Worm (Caenorhabditis elegans): ENCODE results near the gene hrg-7.

Gene hrg-7

ce11 chrV:12727104-12727637 is 14.7 kb upstream of the hrg-7 start, which contains the start of gene R11D1.13:
Gene R11D1.13 (plus strand): TSS chrV:12727154.
- no peak for TF ChIP-seq mec-3 (tag; optimal IDR thresholded peaks at IDR 0.05; ENCODE audit: borderline replicate concordance)
- no peak for TF ChIP-seq C38D4.7 (GFP tag; optimal IDR thresholded peaks at IDR 0.05)
- TF ChIP-seq unc-3 (GFP tag; conservative IDR thresholded peaks at IDR 0.05): no peak
- TF ChIP-seq unc-3 (tag; optimal IDR thresholded peaks at IDR 0.05): no peak
- no peak for TF ChIP-seq nfya-1 (tag; optimal IDR thresholded peaks at IDR 0.05)
- no peak for TF ChIP-seq hlh-15 (tag; optimal IDR thresholded peaks at IDR 0.05)
- no peak for TF ChIP-seq elt-4 (tag; optimal IDR thresholded peaks at IDR 0.05)
- TF ChIP-seq tbx-2 (tag; optimal IDR thresholded peaks at IDR 0.05): no peak
- TF ChIP-seq K09A11.1 (tag; optimal IDR thresholded peaks at IDR 0.05; ENCODE audit: insufficient read depth): no peak
- TF ChIP-seq tbx-7 (tag; optimal IDR thresholded peaks at IDR 0.05): no peak
- TF ChIP-seq lin-11 (tag; optimal IDR thresholded peaks at IDR 0.05): no peak
- no peak for TF ChIP-seq zip-5 (tag; optimal IDR thresholded peaks at IDR 0.05)
- TF ChIP-seq ceh-19 (GFP tag; optimal IDR thresholded peaks at IDR 0.05): no peak
- TF ChIP-seq pag-3 (tag; optimal IDR thresholded peaks at IDR 0.05; ENCODE audit: borderline replicate concordance): no peak
- no peak for TF ChIP-seq che-1 (tag; optimal IDR thresholded peaks at IDR 0.05)
- TF ChIP-seq ceh-24 (tag; optimal IDR thresholded peaks at IDR 0.05): no peak
- TF ChIP-seq pha-2 (tag; optimal IDR thresholded peaks at IDR 0.05): no peak
- TF ChIP-seq ahr-1 (tag; optimal IDR thresholded peaks at IDR 0.05): no peak
- no peak for TF ChIP-seq dve-1 (tag; optimal IDR thresholded peaks at IDR 0.05)
- TF ChIP-seq ceh-6 (GFP tag; optimal IDR thresholded peaks at IDR 0.05): no peak
- no peak for TF ChIP-seq ceh-34 (tag; optimal IDR thresholded peaks at IDR 0.05)

DNA sequence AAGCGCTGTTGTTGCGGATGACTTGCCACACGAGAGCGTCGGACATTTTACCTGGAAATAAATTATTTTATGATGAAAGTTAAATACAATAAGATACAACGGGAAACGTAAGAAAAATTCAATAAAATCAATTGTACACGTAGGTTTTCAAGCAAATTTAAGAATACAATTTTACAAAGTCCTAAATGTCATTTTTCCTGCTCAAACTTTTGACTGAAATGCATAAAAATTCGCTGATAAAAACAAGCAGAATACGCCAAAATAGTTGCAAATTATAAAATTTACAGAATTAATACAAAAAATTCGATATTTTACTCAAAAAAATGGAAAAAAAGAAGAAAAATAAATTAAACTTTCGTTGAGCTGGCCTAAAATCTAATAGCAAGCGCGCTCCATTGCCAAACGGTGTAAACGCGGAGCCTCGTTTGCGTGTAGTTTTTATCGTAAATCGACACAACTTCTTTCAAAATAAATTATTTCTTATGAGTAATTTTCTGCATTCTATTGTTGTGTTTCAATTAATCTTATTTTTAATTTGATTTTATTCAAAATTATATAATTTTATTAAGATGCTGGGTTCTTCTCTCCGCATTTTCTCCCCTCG is 13.7 kb upstream of the hrg-7 start, which contains the start of the genes rpl-28 and mrpl-49:
rpl-28 (minus strand) TSS at position 51 of the 604 bp plus-strand sequence.
mrpl-49 (plus strand) TSS at position 570 of the 604 bp plus-strand sequence.
- no peak for TF ChIP-seq ceh-22 (tag; optimal IDR thresholded peaks at IDR 0.05)
- no peak for TF ChIP-seq madf-2 (tag; optimal IDR thresholded peaks at IDR 0.05)
- no peak for TF ChIP-seq ref-2 (tag; optimal IDR thresholded peaks at IDR 0.05)
- no peak for TF ChIP-seq ceh-24 (tag; optimal IDR thresholded peaks at IDR 0.05)
- peak; percentile 58 for TF ChIP-seq ceh-31 (tag; optimal IDR thresholded peaks at IDR 0.05)
- peak; percentile 4 for TF ChIP-seq unc-86 (tag; optimal IDR thresholded peaks at IDR 0.05)
- TF ChIP-seq fkh-10 (GFP tag; optimal IDR thresholded peaks at IDR 0.05): no peak
- peak; percentile 36 for TF ChIP-seq elt-2 (tag; optimal IDR thresholded peaks at IDR 0.05)
- no peak for TF ChIP-seq odd-2 (tag; optimal IDR thresholded peaks at IDR 0.05)
- TF ChIP-seq dve-1 (tag; optimal IDR thresholded peaks at IDR 0.05): peak; percentile 63
- no peak for TF ChIP-seq K09A11.1 (tag; optimal IDR thresholded peaks at IDR 0.05; ENCODE audit: insufficient read depth)
- no peak for TF ChIP-seq ceh-45 (GFP tag; IDR thresholded peaks at IDR 0.05)
- peak; percentile 17 for TF ChIP-seq ceh-18 (tag; optimal IDR thresholded peaks at IDR 0.05)
- peak; percentile 3 for TF ChIP-seq ceh-14 (tag; optimal IDR thresholded peaks at IDR 0.05)
- TF ChIP-seq ceh-34 (tag; optimal IDR thresholded peaks at IDR 0.05): peak; percentile 16
- peak; percentile 84 for TF ChIP-seq unc-42 (tag; optimal IDR thresholded peaks at IDR 0.05)
- TF ChIP-seq nfya-1 (tag; optimal IDR thresholded peaks at IDR 0.05): peak; percentile 76
- no peak for TF ChIP-seq pha-2 (tag; optimal IDR thresholded peaks at IDR 0.05)
- TF ChIP-seq ceh-19 (GFP tag; optimal IDR thresholded peaks at IDR 0.05): no peak
- peak; percentile 16 for TF ChIP-seq tbx-2 (tag; optimal IDR thresholded peaks at IDR 0.05)
- no peak for TF ChIP-seq fkh-6 (tag; optimal IDR thresholded peaks at IDR 0.05)
- no peak for TF ChIP-seq pqm-1 (tag; optimal IDR thresholded peaks at IDR 0.05)
- no peak for TF ChIP-seq ets-4 (tag; optimal IDR thresholded peaks at IDR 0.05)
- peak; percentile 5 for TF ChIP-seq ttx-3 (tag; optimal IDR thresholded peaks at IDR 0.05)

- TF ChIP-seq ceh-31 (tag; optimal IDR thresholded peaks at IDR 0.05): no peak
- no peak for TF ChIP-seq rnt-1 (tag; optimal IDR thresholded peaks at IDR 0.05)
- no peak for TF ChIP-seq dmd-4 (tag; optimal IDR thresholded peaks at IDR 0.05; ENCODE audit: borderline replicate concordance)
- no peak for TF ChIP-seq hlh-6 (tag; optimal IDR thresholded peaks at IDR 0.05)
- TF ChIP-seq ets-4 (tag; optimal IDR thresholded peaks at IDR 0.05): no peak
- no peak for TF ChIP-seq lim-6 (tag; optimal IDR thresholded peaks at IDR 0.05)
- TF ChIP-seq C08G9.2 (tag; optimal IDR thresholded peaks at IDR 0.05): no peak
- no peak for TF ChIP-seq elt-4 (tag; optimal IDR thresholded peaks at IDR 0.05)
- TF ChIP-seq mec-3 (tag; optimal IDR thresholded peaks at IDR 0.05; ENCODE audit: borderline replicate concordance): no peak
- TF ChIP-seq fax-1 (tag; optimal IDR thresholded peaks at IDR 0.05): no peak
- no peak for TF ChIP-seq nhr-11 (tag; optimal IDR thresholded peaks at IDR 0.05)
- no peak for TF ChIP-seq elt-2 (tag; optimal IDR thresholded peaks at IDR 0.05)
Observed at ce11 chrV:12729220-12729619, 12.6 kb upstream of the hrg-7 start, which contains the start of gene R11D1.10. Gene R11D1.10 (plus strand): TSS chrV:12729520.

Measured in whole organism, late embryonic.